Worm (Caenorhabditis elegans) whole organism, L4 larva: ENCODE results near the gene asp-12.

Source experiments
- R02D3.7 ChIP-seq: fragments of 150-350 bp; sonication (generic microtip); optimal IDR thresholded peaks from 3 replicates; lab custom pipeline; 2014; ENCODE audit warnings: missing biosample characterization, missing genetic modification characterization
- cey-2 ChIP-seq: sonication (generic microtip); optimal IDR thresholded peaks from 3 replicates; lab custom pipeline; 2017; ENCODE audit warnings: missing genetic modification characterization, mild to moderate bottlenecking, missing compliant biosample characterization, antibody characterized with exemption, borderline replicate concordance; ENCODE audit not compliant: insufficient read depth
- fos-1 ChIP-seq: fragments of 150-350 bp; optimal IDR thresholded peaks from 2 replicates; lab custom pipeline; 2014; ENCODE audit warnings: missing biosample characterization, missing genetic modification characterization
- lin-13 ChIP-seq: fragments of 150-350 bp; optimal IDR thresholded peaks from 2 replicates; lab custom pipeline; 2014; ENCODE audit warnings: missing biosample characterization, missing genetic modification reagents, missing genetic modification characterization
- nhr-111 ChIP-seq: fragments of 200-800 bp; sonication (Bioruptor generic); optimal IDR thresholded peaks from 2 replicates; lab custom pipeline; 2018; ENCODE audit warnings: mild to moderate bottlenecking, missing genetic modification characterization, missing compliant biosample characterization
- nhr-237 ChIP-seq: sonication (generic microtip); optimal IDR thresholded peaks from 2 replicates; lab custom pipeline; 2017; ENCODE audit warnings: missing biosample characterization, missing genetic modification characterization
- nhr-28 ChIP-seq: fragments of 150-350 bp; optimal IDR thresholded peaks from 2 replicates; lab custom pipeline; 2014; ENCODE audit warnings: missing biosample characterization, missing genetic modification characterization
- nhr-41 ChIP-seq: fragments of 200-800 bp; sonication (Bioruptor generic); IDR thresholded peaks from 2 replicates; pipeline ENCODE4 v1.3.6; 2022; ENCODE audit warnings: missing genetic modification reagents, missing genetic modification characterization, missing compliant biosample characterization
- zip-11 ChIP-seq: fragments of 200-800 bp; sonication (Bioruptor generic); IDR thresholded peaks from 2 replicates; pipeline ENCODE4 v1.3.6; 2022; ENCODE audit warnings: missing genetic modification characterization, missing compliant biosample characterization

DNA sequence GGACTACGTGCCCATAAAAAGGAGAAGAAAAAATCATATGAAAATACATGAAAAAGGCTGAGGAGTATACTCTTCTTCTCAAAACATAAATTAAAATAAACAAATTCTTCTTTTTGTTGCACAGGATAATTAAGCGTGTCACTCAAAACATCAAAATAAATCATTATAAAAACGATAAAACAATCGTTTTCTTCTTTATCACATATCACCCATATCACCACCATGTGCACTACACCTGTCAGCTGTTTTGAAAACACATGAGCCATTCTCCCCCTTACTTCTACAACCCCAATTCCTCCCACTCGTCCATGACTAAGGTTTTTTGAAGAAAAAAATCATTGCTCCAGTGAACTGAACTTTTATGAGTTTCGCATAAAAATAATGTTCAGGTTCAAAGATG, 16.5 kb upstream of the asp-12 start:
- TF ChIP-seq fos-1 (no peak), cey-2 (tag; lab: Kevin White, UChicago) (no peak), nhr-41 (GFP tag; lab: Robert Waterston, UW) (no peak), R02D3.7 (no peak), nhr-237 (tag; lab: Kevin White, UChicago) (no peak), nhr-28 (no peak), nhr-111 (GFP tag; lab: Kevin White, UChicago) (no peak), lin-13 (GFP tag; lab: Kevin White, UChicago) (no peak), zip-11 (GFP tag; lab: Robert Waterston, UW) (no peak)
